Fruit fly (Drosophila melanogaster) whole organism, embryonic: Measurements from ENCODE around the gene Hs6st.
A peak's percentile ranks its signal among the peaks of the same experiment; 100 is the strongest.

ENCODE experiments used
- Awh ChIP-seq: fragments of 200-800 bp; sonication (Bioruptor generic); IDR thresholded peaks from 2 replicates; pipeline ENCODE4, ENCODE4 v1.3.6; 2022; ENCODE audit warnings: missing biosample characterization, missing genetic modification characterization
- B-H1 ChIP-seq: fragments of 200-800 bp; sonication (Bioruptor generic); IDR thresholded peaks from 3 replicates; pipeline ENCODE4 v1.3.6; 2022; ENCODE audit warnings: missing biosample characterization, missing genetic modification characterization
- Bteb2 ChIP-seq: fragments of 200-800 bp; sonication (Bioruptor generic); optimal IDR thresholded peaks from 2 replicates; lab custom pipeline; 2016; ENCODE audit warnings: missing biosample characterization, missing genetic modification characterization
- CG10209 ChIP-seq: fragments of 200-800 bp; sonication (Bioruptor generic); optimal IDR thresholded peaks from 3 replicates; lab custom pipeline; 2017; ENCODE audit warnings: missing biosample characterization, mild to moderate bottlenecking, missing genetic modification characterization, missing genetic modification reagents
- CG10366 ChIP-seq: fragments of 200-800 bp; sonication (Bioruptor generic); IDR thresholded peaks from 2 replicates; pipeline ENCODE4 v1.3.6; 2022; ENCODE audit warnings: missing biosample characterization, missing genetic modification characterization
- CG11085 ChIP-seq: fragments of 200-800 bp; sonication (Bioruptor generic); IDR thresholded peaks from 2 replicates; pipeline ENCODE4 v1.3.6; 2022; ENCODE audit warnings: missing biosample characterization, missing genetic modification characterization
- CG11456 ChIP-seq: fragments of 200-800 bp; sonication (Bioruptor generic); IDR thresholded peaks from 3 replicates; pipeline ENCODE4 v1.3.6; 2022; ENCODE audit warnings: missing biosample characterization, missing genetic modification characterization
- CG12219 ChIP-seq: fragments of 200-800 bp; sonication (Bioruptor generic); optimal IDR thresholded peaks from 3 replicates; lab custom pipeline; 2018; ENCODE audit warnings: missing biosample characterization, mild to moderate bottlenecking, missing genetic modification characterization
- CG13123 ChIP-seq: fragments of 200-800 bp; sonication (Bioruptor generic); optimal IDR thresholded peaks from 2 replicates; lab custom pipeline; 2016; ENCODE audit warnings: missing biosample characterization, missing genetic modification characterization
- CG13287 ChIP-seq: fragments of 200-800 bp; sonication (Bioruptor generic); IDR thresholded peaks from 2 replicates; pipeline ENCODE4 v1.3.6; 2022; ENCODE audit warnings: missing biosample characterization, missing genetic modification characterization; ENCODE audit not compliant: partially characterized antibody
- CG14050 ChIP-seq: fragments of 200-800 bp; sonication (Bioruptor generic); IDR thresholded peaks from 3 replicates; pipeline ENCODE4 v1.3.6; 2022; ENCODE audit warnings: missing biosample characterization, missing genetic modification characterization
- CG18476 ChIP-seq: fragments of 200-800 bp; sonication (Bioruptor generic); optimal IDR thresholded peaks from 2 replicates; lab custom pipeline; 2016; ENCODE audit warnings: missing biosample characterization, mild to moderate bottlenecking, missing genetic modification characterization
- CG2712 ChIP-seq: fragments of 200-800 bp; optimal IDR thresholded peaks from 3 replicates; lab custom pipeline; 2019; ENCODE audit warnings: missing biosample characterization, mild to moderate bottlenecking, missing genetic modification characterization, moderate library complexity
- CG30403 ChIP-seq: fragments of 200-800 bp; sonication (Bioruptor generic); optimal IDR thresholded peaks from 3 replicates; lab custom pipeline; 2016; ENCODE audit warnings: missing biosample characterization, missing genetic modification characterization
- CG31224 ChIP-seq: fragments of 200-800 bp; sonication (Bioruptor generic); IDR thresholded peaks from 2 replicates; pipeline ENCODE4 v1.3.6; 2022; ENCODE audit warnings: missing biosample characterization, missing genetic modification characterization
- CG3726 ChIP-seq: fragments of 200-800 bp; sonication (Bioruptor generic); IDR thresholded peaks from 3 replicates; pipeline ENCODE4, ENCODE4 v1.3.6; 2022; ENCODE audit warnings: missing biosample characterization, missing genetic modification characterization
- CG6683 ChIP-seq: fragments of 200-800 bp; sonication (Bioruptor generic); optimal IDR thresholded peaks from 2 replicates; lab custom pipeline; 2017; ENCODE audit warnings: missing biosample characterization, mild to moderate bottlenecking, missing genetic modification characterization, missing genetic modification reagents
- CG8944 ChIP-seq: fragments of 200-800 bp; sonication (Bioruptor generic); optimal IDR thresholded peaks from 3 replicates; lab custom pipeline; 2016; ENCODE audit warnings: missing biosample characterization, missing genetic modification characterization
- CG9215 ChIP-seq: fragments of 200-800 bp; sonication (Bioruptor generic); IDR thresholded peaks from 2 replicates; pipeline ENCODE4 v1.3.6; 2022; ENCODE audit warnings: missing biosample characterization, missing genetic modification characterization
- CG9727 ChIP-seq: fragments of 200-800 bp; sonication (Bioruptor generic); optimal IDR thresholded peaks from 3 replicates; lab custom pipeline; 2017; ENCODE audit warnings: missing biosample characterization, mild to moderate bottlenecking, missing genetic modification characterization
- CG9932 ChIP-seq: fragments of 200-800 bp; sonication (Bioruptor generic); IDR thresholded peaks from 2 replicates; pipeline ENCODE4 v1.3.6; 2022; ENCODE audit warnings: missing biosample characterization, missing genetic modification characterization
- Chrac-16 ChIP-seq: fragments of 200-800 bp; sonication (Bioruptor generic); optimal IDR thresholded peaks from 3 replicates; lab custom pipeline; 2016; ENCODE audit warnings: missing biosample characterization, missing genetic modification characterization
- HLH3B ChIP-seq: fragments of 200-800 bp; sonication (Bioruptor generic); IDR thresholded peaks from 2 replicates; pipeline ENCODE4 v1.3.6; 2022; ENCODE audit warnings: missing biosample characterization, missing genetic modification characterization
- Hand ChIP-seq: fragments of 200-800 bp; sonication (Bioruptor generic); optimal IDR thresholded peaks from 2 replicates; lab custom pipeline; 2017; ENCODE audit warnings: mild to moderate bottlenecking, missing biosample characterization, missing genetic modification reagents, missing genetic modification characterization
- Hmx ChIP-seq: fragments of 200-800 bp; sonication (Bioruptor generic); optimal IDR thresholded peaks from 2 replicates; lab custom pipeline; 2016; ENCODE audit warnings: missing biosample characterization, missing genetic modification characterization
- Hr51 ChIP-seq, 2 experiments: fragments of 200-800 bp; sonication (Bioruptor generic); optimal IDR thresholded peaks; 2 replicates in 1 of 2; 3 replicates in 1 of 2; lab custom pipeline; 2016 to 2018; ENCODE audit warnings: missing biosample characterization in 2 of 2, missing genetic modification characterization in 2 of 2, mild to moderate bottlenecking in 1 of 2, moderate library complexity in 1 of 2
- NC2β ChIP-seq: fragments of 200-800 bp; sonication (Bioruptor generic); optimal IDR thresholded peaks from 2 replicates; lab custom pipeline; 2016; ENCODE audit warnings: missing biosample characterization, missing genetic modification characterization
- Oli ChIP-seq: fragments of 200-800 bp; sonication (Bioruptor generic); optimal IDR thresholded peaks from 2 replicates; lab custom pipeline; 2018; ENCODE audit warnings: missing biosample characterization, mild to moderate bottlenecking, missing genetic modification characterization, moderate library complexity
- Stat92E ChIP-seq, 3 experiments: fragments of >200 bp in 2 of 3; fragments of 200-800 bp in 1 of 3; sonication (Bioruptor generic) in 1 of 3; optimal IDR thresholded peaks; 2 replicates each; lab custom pipeline; 2017 to 2019; ENCODE audit warnings: missing biosample characterization in 3 of 3, missing genetic modification characterization in 3 of 3, mild to moderate bottlenecking in 1 of 3, moderate library complexity in 1 of 3
- Usf ChIP-seq: fragments of 200-800 bp; sonication (Bioruptor generic); optimal IDR thresholded peaks from 2 replicates; lab custom pipeline; 2017; ENCODE audit warnings: missing genotype, missing biosample characterization, missing genetic modification characterization
- ab ChIP-seq: fragments of 200-800 bp; sonication (Bioruptor generic); optimal IDR thresholded peaks from 2 replicates; lab custom pipeline; 2016; ENCODE audit warnings: missing biosample characterization, missing genetic modification characterization
- amos ChIP-seq: fragments of 200-800 bp; sonication (Bioruptor generic); IDR thresholded peaks from 2 replicates; pipeline ENCODE4 v1.3.6; 2022; ENCODE audit warnings: missing biosample characterization, missing genetic modification characterization; ENCODE audit not compliant: partially characterized antibody
- ash1 ChIP-seq: fragments of 200-800 bp; sonication (Bioruptor generic); optimal IDR thresholded peaks from 2 replicates; lab custom pipeline; 2018; ENCODE audit warnings: missing biosample characterization, mild to moderate bottlenecking, missing genetic modification characterization
- ci ChIP-seq: fragments of 200-800 bp; sonication (Bioruptor generic); IDR thresholded peaks from 3 replicates; pipeline ENCODE4 v1.3.6; 2022; ENCODE audit warnings: missing biosample characterization, missing genetic modification characterization
- da ChIP-seq: fragments of 200-800 bp; sonication (Bioruptor generic); optimal IDR thresholded peaks from 2 replicates; lab custom pipeline; 2016; ENCODE audit warnings: missing biosample characterization, missing genetic modification characterization
- disco-r ChIP-seq: fragments of 200-800 bp; sonication (Bioruptor generic); optimal IDR thresholded peaks from 2 replicates; lab custom pipeline; 2016; ENCODE audit warnings: missing biosample characterization, missing genetic modification characterization
- esg ChIP-seq: fragments of 200-800 bp; sonication (Bioruptor generic); conservative IDR thresholded peaks from 2 replicates; pipeline ENCODE4 v1.3.6; 2022; ENCODE audit warnings: missing biosample characterization, missing genetic modification characterization
- ewg ChIP-seq: fragments of 200-800 bp; sonication (Bioruptor generic); optimal IDR thresholded peaks from 3 replicates; lab custom pipeline; 2017; ENCODE audit warnings: mild to moderate bottlenecking, missing biosample characterization, missing genetic modification reagents, missing genetic modification characterization
- exex ChIP-seq: fragments of 200-800 bp; sonication (Bioruptor generic); optimal IDR thresholded peaks from 4 replicates; lab custom pipeline; 2018; ENCODE audit warnings: missing biosample characterization, mild to moderate bottlenecking, missing genetic modification characterization, moderate library complexity
- fru ChIP-seq: fragments of >200 bp; optimal IDR thresholded peaks from 2 replicates; lab custom pipeline; 2017
- grn ChIP-seq: fragments of 200-800 bp; sonication (Bioruptor generic); optimal IDR thresholded peaks from 3 replicates; lab custom pipeline; 2017; ENCODE audit warnings: missing biosample characterization, missing genetic modification characterization
- jing ChIP-seq: fragments of 200-800 bp; sonication (Bioruptor generic); optimal IDR thresholded peaks from 2 replicates; lab custom pipeline; 2018; ENCODE audit warnings: missing biosample characterization, mild to moderate bottlenecking, missing genetic modification characterization
- peb ChIP-seq: fragments of 200-800 bp; sonication (Bioruptor generic); IDR thresholded peaks from 2 replicates; pipeline ENCODE4 v1.3.6; 2022; ENCODE audit warnings: missing biosample characterization, missing genetic modification characterization
- pnt ChIP-seq: fragments of 200-800 bp; sonication (Bioruptor generic); optimal IDR thresholded peaks from 3 replicates; lab custom pipeline; 2016; ENCODE audit warnings: missing biosample characterization, missing genetic modification characterization
- pum ChIP-seq: fragments of 200-800 bp; sonication (Bioruptor generic); optimal IDR thresholded peaks from 2 replicates; lab custom pipeline; 2016; ENCODE audit warnings: missing biosample characterization, missing genetic modification characterization
- rib ChIP-seq: fragments of 200-800 bp; sonication (Bioruptor generic); IDR thresholded peaks from 2 replicates; pipeline ENCODE4 v1.3.6; 2022; ENCODE audit warnings: missing biosample characterization, missing genetic modification characterization
- row ChIP-seq: fragments of 200-800 bp; sonication (Bioruptor generic); IDR thresholded peaks from 3 replicates; pipeline ENCODE4 v1.3.6; 2022; ENCODE audit warnings: missing biosample characterization, missing genetic modification characterization
- scrt ChIP-seq: fragments of 200-800 bp; sonication (Bioruptor generic); optimal IDR thresholded peaks from 2 replicates; lab custom pipeline; 2018; ENCODE audit warnings: missing biosample characterization, mild to moderate bottlenecking, missing genetic modification characterization, moderate library complexity
- sd ChIP-seq: fragments of 200-800 bp; sonication (Bioruptor generic); optimal IDR thresholded peaks from 3 replicates; lab custom pipeline; 2018; ENCODE audit warnings: missing biosample characterization, mild to moderate bottlenecking, missing genetic modification characterization, moderate library complexity
- toy ChIP-seq: fragments of 200-800 bp; sonication (Bioruptor generic); IDR thresholded peaks from 2 replicates; pipeline ENCODE4 v1.3.6; 2022; ENCODE audit warnings: missing biosample characterization, missing genetic modification characterization
- trh ChIP-seq: fragments of 200-800 bp; sonication (Bioruptor generic); optimal IDR thresholded peaks from 2 replicates; lab custom pipeline; 2016; ENCODE audit warnings: missing biosample characterization, missing genetic modification characterization

Gene Hs6st

DNA sequence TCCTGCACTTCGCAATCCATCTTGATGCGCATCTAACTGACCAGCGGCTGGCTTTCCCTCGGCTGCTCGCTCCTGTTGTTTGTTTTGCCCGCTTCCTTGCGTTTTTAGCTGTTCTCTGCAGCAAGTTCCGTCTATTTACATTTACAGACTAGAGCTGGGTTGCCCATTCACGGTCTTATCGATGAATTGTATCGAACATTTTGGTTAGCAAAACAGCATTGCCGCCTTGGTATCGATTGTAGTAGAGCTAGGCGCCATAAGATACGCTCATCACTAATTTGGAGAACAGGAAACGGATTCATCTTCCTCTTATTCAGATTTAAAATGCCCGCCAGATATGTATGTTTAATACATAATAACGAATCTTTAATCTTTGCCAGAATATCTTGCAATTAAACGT, 27.6 kb upstream of the Hs6st start, which contains the start of gene Regnase-1 (continued):
- TF ChIP-seq jing (peak; percentile 55), exex (tag; lab: Kevin White, UChicago) (peak; percentile 70), da (GFP tag; lab: Kevin White, UChicago) (peak; percentile 87), Hmx (GFP tag; lab: Kevin White, UChicago) (no peak), CG6683 (GFP tag; lab: Kevin White, UChicago) (peak; percentile 89), CG18476 (GFP tag; lab: Kevin White, UChicago) (peak; percentile 64), B-H1 (GFP tag; lab: Robert Waterston, UW) (peak; percentile 83), CG13287 (GFP tag; lab: Robert Waterston, UW) (peak; percentile 98), CG11085 (GFP tag; lab: Robert Waterston, UW) (peak; percentile 84; the same call in 1 of the 2 replicates), CG3726 (GFP tag; lab: Robert Waterston, UW) (peak; percentile 77; the same call in 1 of the 3 replicates), Bteb2 (GFP tag; lab: Kevin White, UChicago) (peak; percentile 85), fru (no peak), CG31224 (peak; percentile 84), CG10209 (peak; percentile 87), rib (peak; percentile 50; the same call in 1 of the 2 replicates), grn (GFP tag; lab: Kevin White, UChicago) (peak; percentile 77), CG8944 (GFP tag; lab: Kevin White, UChicago) (peak; percentile 60), Oli (tag; lab: Kevin White, UChicago) (peak; percentile 76), ci (peak; percentile 99), ewg (GFP tag; lab: Kevin White, UChicago) (peak; percentile 82), CG10366 (GFP tag; lab: Robert Waterston, UW) (peak; percentile 87), Hand (GFP tag; lab: Kevin White, UChicago) (peak; percentile 88), Awh (GFP tag; lab: Robert Waterston, UW) (peak; percentile 89), peb (GFP tag; lab: Robert Waterston, UW) (peak; percentile 58; the same call in 1 of the 2 replicates), CG30403 (peak; percentile 78), CG2712 (tag; lab: Kevin White, UChicago) (peak; percentile 90), ab (GFP tag; lab: Kevin White, UChicago) (no peak), disco-r (GFP tag; lab: Kevin White, UChicago) (peak; percentile 89), CG9727 (GFP tag; lab: Kevin White, UChicago) (peak; percentile 95), row (GFP tag; lab: Robert Waterston, UW) (peak; percentile 74), pum (GFP tag; lab: Kevin White, UChicago) (peak; percentile 79), ash1 (peak; percentile 94), CG12219 (GFP tag; lab: Kevin White, UChicago) (peak; percentile 93), CG13123 (GFP tag; lab: Kevin White, UChicago) (peak; percentile 83), CG9215 (GFP tag; lab: Robert Waterston, UW) (peak; percentile 41; the same call in 1 of the 2 replicates), esg (GFP tag; lab: Robert Waterston, UW) (0 out of 2 replicates have a peak, but pooled peaks have one; percentile 15), Hr51 (GFP tag; optimal IDR thresholded peaks at IDR 0.05; lab: Kevin White, UChicago) (peak; percentile 87), trh (peak; percentile 93), HLH3B (peak; percentile 87; the same call in 1 of the 2 replicates), NC2β (GFP tag; lab: Kevin White, UChicago) (peak; percentile 95), CG9932 (GFP tag; lab: Robert Waterston, UW) (peak; percentile 87), CG14050 (peak; percentile 65; the same call in 2 of the 3 replicates), amos (GFP tag; lab: Robert Waterston, UW) (peak; percentile 98), pnt (GFP tag; lab: Kevin White, UChicago) (peak; percentile 11), toy (GFP tag; lab: Robert Waterston, UW) (peak; percentile 71), scrt (GFP tag; lab: Kevin White, UChicago) (peak; percentile 89), Stat92E (GFP tag; optimal IDR thresholded peaks at IDR 0.05; lab: Kevin White, UChicago) (no peak), CG11456 (GFP tag; lab: Robert Waterston, UW) (peak; percentile 90), Usf (GFP tag; lab: Kevin White, UChicago) (peak; percentile 68), sd (tag; lab: Kevin White, UChicago) (no peak), Chrac-16 (GFP tag; lab: Kevin White, UChicago) (peak; percentile 59)
